Fruit fly (Drosophila melanogaster) whole organism, adult: ENCODE data around the gene Eig71Eg.

ENCODE experiments used
- CG12768 ChIP-seq: fragments of 200-800 bp; sonication (Bioruptor generic); optimal IDR thresholded peaks from 2 replicates; lab custom pipeline; 2017; ENCODE audit warnings: missing biosample characterization, missing genetic modification characterization, mild to moderate bottlenecking, moderate library complexity, missing genetic modification reagents
- CG14711 ChIP-seq: fragments of 200-800 bp; sonication (Bioruptor generic); optimal IDR thresholded peaks from 2 replicates; lab custom pipeline; 2018; ENCODE audit warnings: missing biosample characterization, mild to moderate bottlenecking, missing genetic modification characterization, moderate library complexity
- CG33017 ChIP-seq: fragments of 200-800 bp; sonication (Bioruptor generic); optimal IDR thresholded peaks from 2 replicates; lab custom pipeline; 2018; ENCODE audit warnings: missing biosample characterization, mild to moderate bottlenecking, missing genetic modification characterization, moderate library complexity
- CG5204 ChIP-seq: fragments of 200-800 bp; sonication (Bioruptor generic); optimal IDR thresholded peaks from 2 replicates; lab custom pipeline; 2016; ENCODE audit warnings: missing biosample characterization, missing genetic modification characterization
- CG7101 ChIP-seq: fragments of 200-800 bp; sonication (Bioruptor generic); optimal IDR thresholded peaks from 2 replicates; lab custom pipeline; 2018; ENCODE audit warnings: missing biosample characterization, mild to moderate bottlenecking, missing genetic modification characterization, moderate library complexity
- Crg-1 ChIP-seq: fragments of 200-800 bp; sonication (Bioruptor generic); optimal IDR thresholded peaks from 2 replicates; lab custom pipeline; 2016; ENCODE audit warnings: missing biosample characterization, missing genetic modification characterization
- cnc ChIP-seq, 2 experiments: fragments of >200 bp; optimal IDR thresholded peaks; 2 replicates each; lab custom pipeline; 2017
- kay ChIP-seq: fragments of 200-800 bp; sonication (Bioruptor generic); peaks from one replicate; lab custom pipeline; 2016; ENCODE audit warnings: missing biosample characterization, missing genetic modification characterization, borderline replicate concordance
- ovo ChIP-seq: fragments of 200-800 bp; sonication (Bioruptor generic); optimal IDR thresholded peaks from 2 replicates; lab custom pipeline; 2016; ENCODE audit warnings: missing biosample characterization, missing genetic modification characterization
- pad ChIP-seq: fragments of 200-800 bp; sonication (Bioruptor generic); optimal IDR thresholded peaks from 3 replicates; lab custom pipeline; 2017; ENCODE audit warnings: missing biosample characterization, missing genetic modification characterization, mild to moderate bottlenecking, moderate library complexity, missing genetic modification reagents
- tj ChIP-seq: fragments of 200-800 bp; sonication (Bioruptor generic); optimal IDR thresholded peaks from 3 replicates; lab custom pipeline; 2017; ENCODE audit warnings: missing biosample characterization, mild to moderate bottlenecking, missing genetic modification characterization, moderate library complexity

DNA sequence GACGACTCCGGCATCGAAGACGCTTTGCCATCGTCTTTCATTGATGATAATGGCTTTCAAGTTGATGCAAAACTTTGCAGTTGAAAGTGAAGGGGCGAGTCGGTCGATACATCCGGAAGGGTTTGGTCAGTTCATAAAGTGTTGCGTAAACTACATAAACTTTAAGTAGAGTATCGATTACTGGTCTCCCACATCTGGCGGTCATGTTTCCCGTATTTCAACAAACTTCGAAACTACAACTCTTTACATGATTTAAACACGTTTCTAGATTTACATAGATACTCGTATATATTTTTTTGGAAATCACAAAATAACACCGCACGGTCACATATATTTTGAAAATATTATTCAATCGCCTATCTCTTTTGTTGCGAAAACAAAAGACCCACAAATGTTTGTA, 30.4 kb downstream of the Eig71Eg start, which contains the start of gene CG34452:
- TF ChIP-seq CG5204 (GFP tag; lab: Kevin White, UChicago) = no peak
- no peak for TF ChIP-seq CG14711
- TF ChIP-seq pad = no peak
- TF ChIP-seq Crg-1 = no peak
- TF ChIP-seq tj = no peak
- no peak for TF ChIP-seq CG12768 (GFP tag; lab: Kevin White, UChicago)
- TF ChIP-seq kay (GFP tag; lab: Kevin White, UChicago) = no peak
- no peak for TF ChIP-seq ovo (GFP tag; lab: Kevin White, UChicago)
- TF ChIP-seq cnc (optimal IDR thresholded peaks at IDR 0.05; lab: Kevin White, UChicago) = no peak
- no peak for TF ChIP-seq CG7101
- TF ChIP-seq CG33017 (tag; lab: Kevin White, UChicago) = no peak
